Fruit fly (Drosophila melanogaster) whole organism, embryonic: ENCODE data around the gene sun.

Experiments
- Asciz ChIP-seq: fragments of 200-800 bp; sonication (Bioruptor generic); optimal IDR thresholded peaks from 2 replicates; lab custom pipeline; 2017; ENCODE audit warnings: missing biosample characterization, mild to moderate bottlenecking, missing genetic modification characterization, missing genetic modification reagents
- CG11085 ChIP-seq: fragments of 200-800 bp; sonication (Bioruptor generic); IDR thresholded peaks from 2 replicates; pipeline ENCODE4 v1.3.6; 2022; ENCODE audit warnings: missing biosample characterization, missing genetic modification characterization
- CG11504 ChIP-seq: fragments of 200-800 bp; sonication (Bioruptor generic); optimal IDR thresholded peaks from 3 replicates; lab custom pipeline; 2019; ENCODE audit warnings: missing biosample characterization, mild to moderate bottlenecking, missing genetic modification characterization, moderate library complexity
- CG11695 ChIP-seq: fragments of 200-800 bp; sonication (Bioruptor generic); IDR thresholded peaks from 3 replicates; pipeline ENCODE4 v1.3.6; 2022; ENCODE audit warnings: missing biosample characterization, missing genetic modification characterization
- CG12219 ChIP-seq: fragments of 200-800 bp; sonication (Bioruptor generic); optimal IDR thresholded peaks from 3 replicates; lab custom pipeline; 2018; ENCODE audit warnings: missing biosample characterization, mild to moderate bottlenecking, missing genetic modification characterization
- CG13123 ChIP-seq: fragments of 200-800 bp; sonication (Bioruptor generic); optimal IDR thresholded peaks from 2 replicates; lab custom pipeline; 2016; ENCODE audit warnings: missing biosample characterization, missing genetic modification characterization
- CG13287 ChIP-seq: fragments of 200-800 bp; sonication (Bioruptor generic); IDR thresholded peaks from 2 replicates; pipeline ENCODE4 v1.3.6; 2022; ENCODE audit warnings: missing biosample characterization, missing genetic modification characterization; ENCODE audit not compliant: partially characterized antibody
- CG14441 ChIP-seq: fragments of 200-800 bp; sonication (Bioruptor generic); IDR thresholded peaks from 2 replicates; pipeline ENCODE4 v1.3.6; 2022; ENCODE audit warnings: missing biosample characterization, missing genetic modification characterization
- CG16779 ChIP-seq: fragments of 200-800 bp; sonication (Bioruptor generic); IDR thresholded peaks from 2 replicates; pipeline ENCODE4 v1.3.6; 2022; ENCODE audit warnings: missing biosample characterization, missing genetic modification characterization
- CG17359 ChIP-seq: fragments of 200-800 bp; sonication (Bioruptor generic); optimal IDR thresholded peaks from 3 replicates; lab custom pipeline; 2018; ENCODE audit warnings: missing biosample characterization, mild to moderate bottlenecking, missing genetic modification characterization, moderate library complexity
- CG18476 ChIP-seq: fragments of 200-800 bp; sonication (Bioruptor generic); optimal IDR thresholded peaks from 2 replicates; lab custom pipeline; 2016; ENCODE audit warnings: missing biosample characterization, mild to moderate bottlenecking, missing genetic modification characterization
- CG18764 ChIP-seq: fragments of 200-800 bp; sonication (Bioruptor generic); optimal IDR thresholded peaks from 3 replicates; lab custom pipeline; 2016; ENCODE audit warnings: missing biosample characterization, missing genetic modification characterization
- CG2202 ChIP-seq: fragments of 200-800 bp; sonication (Bioruptor generic); optimal IDR thresholded peaks from 2 replicates; lab custom pipeline; 2018; ENCODE audit warnings: missing biosample characterization, mild to moderate bottlenecking, missing genetic modification characterization
- CG30020 ChIP-seq: fragments of 200-800 bp; optimal IDR thresholded peaks from 2 replicates; lab custom pipeline; 2019; ENCODE audit warnings: missing biosample characterization, mild to moderate bottlenecking, missing genetic modification characterization, moderate library complexity
- CG30431 ChIP-seq: fragments of 200-800 bp; sonication (Bioruptor generic); optimal IDR thresholded peaks from 2 replicates; lab custom pipeline; 2017; ENCODE audit warnings: missing biosample characterization, missing genetic modification characterization
- CG3065 ChIP-seq: fragments of 200-800 bp; sonication (Bioruptor generic); optimal IDR thresholded peaks from 2 replicates; lab custom pipeline; 2016; ENCODE audit warnings: missing biosample characterization, missing genetic modification characterization
- CG3726 ChIP-seq: fragments of 200-800 bp; sonication (Bioruptor generic); IDR thresholded peaks from 3 replicates; pipeline ENCODE4, ENCODE4 v1.3.6; 2022; ENCODE audit warnings: missing biosample characterization, missing genetic modification characterization
- CG4730 ChIP-seq: fragments of 200-800 bp; sonication (Bioruptor generic); IDR thresholded peaks from 2 replicates; pipeline ENCODE4 v1.3.6; 2022; ENCODE audit warnings: missing biosample characterization, missing genetic modification characterization
- CG6689 ChIP-seq: fragments of 200-800 bp; sonication (Bioruptor generic); IDR thresholded peaks from 2 replicates; pipeline ENCODE4 v1.3.6; 2022; ENCODE audit warnings: missing biosample characterization, missing genetic modification characterization
- CG8388 ChIP-seq: fragments of 200-800 bp; sonication (Bioruptor generic); optimal IDR thresholded peaks from 2 replicates; lab custom pipeline; 2019; ENCODE audit warnings: missing biosample characterization, mild to moderate bottlenecking, missing genetic modification characterization, moderate library complexity
- Chrac-16 ChIP-seq: fragments of 200-800 bp; sonication (Bioruptor generic); optimal IDR thresholded peaks from 3 replicates; lab custom pipeline; 2016; ENCODE audit warnings: missing biosample characterization, missing genetic modification characterization
- CrebB ChIP-seq: fragments of 200-800 bp; sonication (Bioruptor generic); optimal IDR thresholded peaks from 3 replicates; lab custom pipeline; 2018; ENCODE audit warnings: missing biosample characterization, mild to moderate bottlenecking, missing genetic modification characterization
- Dad ChIP-seq: fragments of 200-800 bp; sonication (Bioruptor generic); optimal IDR thresholded peaks from 3 replicates; lab custom pipeline; 2016; ENCODE audit warnings: missing biosample characterization, missing genetic modification characterization
- Dek ChIP-seq: fragments of 200-800 bp; sonication (Bioruptor generic); optimal IDR thresholded peaks from 3 replicates; lab custom pipeline; 2019; ENCODE audit warnings: missing biosample characterization, mild to moderate bottlenecking, missing genetic modification characterization, moderate library complexity
- E2f1 ChIP-seq: fragments of 200-800 bp; sonication (Bioruptor generic); IDR thresholded peaks from 2 replicates; pipeline ENCODE4 v1.3.6; 2022; ENCODE audit warnings: missing biosample characterization, missing genetic modification characterization
- Fer2 ChIP-seq: fragments of 200-800 bp; sonication (Bioruptor generic); optimal IDR thresholded peaks from 2 replicates; lab custom pipeline; 2018; ENCODE audit warnings: missing biosample characterization, mild to moderate bottlenecking, missing genetic modification characterization, moderate library complexity
- HmgZ ChIP-seq: fragments of 200-800 bp; sonication (Bioruptor generic); optimal IDR thresholded peaks from 2 replicates; lab custom pipeline; 2018; ENCODE audit warnings: missing biosample characterization, mild to moderate bottlenecking, missing genetic modification characterization
- Mrtf ChIP-seq: fragments of 200-800 bp; sonication (Bioruptor generic); IDR thresholded peaks from 3 replicates; pipeline ENCODE4 v1.3.6; 2022; ENCODE audit warnings: missing biosample characterization, missing genetic modification characterization
- Opbp ChIP-seq: fragments of 200-800 bp; sonication (Bioruptor generic); IDR thresholded peaks from 3 replicates; pipeline ENCODE4 v1.3.6; 2022; ENCODE audit warnings: missing biosample characterization, missing genetic modification characterization; ENCODE audit not compliant: partially characterized antibody
- Sox100B ChIP-seq: fragments of 200-800 bp; sonication (Bioruptor generic); optimal IDR thresholded peaks from 3 replicates; lab custom pipeline; 2018; ENCODE audit warnings: missing biosample characterization, mild to moderate bottlenecking, missing genetic modification characterization
- Vsx1 ChIP-seq: fragments of 200-800 bp; sonication (Bioruptor generic); optimal IDR thresholded peaks from 2 replicates; lab custom pipeline; 2017; ENCODE audit warnings: missing biosample characterization, mild to moderate bottlenecking, missing genetic modification characterization, missing genetic modification reagents
- ase ChIP-seq: fragments of 200-800 bp; sonication (Bioruptor generic); IDR thresholded peaks from 3 replicates; pipeline ENCODE4 v1.3.6; 2022; ENCODE audit warnings: missing biosample characterization, missing genetic modification characterization
- bowl ChIP-seq: fragments of 200-800 bp; sonication (Bioruptor generic); IDR thresholded peaks from 2 replicates; pipeline ENCODE4 v1.3.6; 2022; ENCODE audit warnings: missing biosample characterization, missing genetic modification characterization
- cad ChIP-seq: fragments of >200 bp; optimal IDR thresholded peaks from 2 replicates; lab custom pipeline; 2017; ENCODE audit warnings: missing biosample characterization, missing genetic modification characterization
- ci ChIP-seq: fragments of 200-800 bp; sonication (Bioruptor generic); IDR thresholded peaks from 3 replicates; pipeline ENCODE4 v1.3.6; 2022; ENCODE audit warnings: missing biosample characterization, missing genetic modification characterization
- crc ChIP-seq: fragments of 200-800 bp; sonication (Bioruptor generic); optimal IDR thresholded peaks from 2 replicates; lab custom pipeline; 2016; ENCODE audit warnings: missing biosample characterization, missing genetic modification characterization
- crp ChIP-seq, 2 experiments: fragments of 200-800 bp; sonication (Bioruptor generic); optimal IDR thresholded peaks; 2 replicates in 1 of 2; 3 replicates in 1 of 2; lab custom pipeline; 2017; ENCODE audit warnings: missing biosample characterization in 2 of 2, missing genetic modification characterization in 2 of 2, mild to moderate bottlenecking in 1 of 2, moderate library complexity in 1 of 2
- ham ChIP-seq: fragments of 200-800 bp; sonication (Bioruptor generic); IDR thresholded peaks from 2 replicates; pipeline ENCODE4 v1.3.6; 2022; ENCODE audit warnings: missing biosample characterization, missing genetic modification characterization
- ind ChIP-seq: fragments of 200-800 bp; sonication (Bioruptor generic); optimal IDR thresholded peaks from 3 replicates; lab custom pipeline; 2016; ENCODE audit warnings: missing biosample characterization, missing genetic modification characterization
- lab ChIP-seq: fragments of 200-800 bp; sonication (Bioruptor generic); optimal IDR thresholded peaks from 3 replicates; lab custom pipeline; 2017; ENCODE audit warnings: missing biosample characterization, missing genetic modification characterization, mild to moderate bottlenecking, moderate library complexity, missing genetic modification reagents
- nerfin-1 ChIP-seq: fragments of 200-800 bp; sonication (Bioruptor generic); optimal IDR thresholded peaks from 3 replicates; lab custom pipeline; 2019; ENCODE audit warnings: missing biosample characterization, mild to moderate bottlenecking, missing genetic modification characterization, moderate library complexity
- odd ChIP-seq: fragments of 200-800 bp; sonication (Bioruptor generic); optimal IDR thresholded peaks from 2 replicates; lab custom pipeline; 2017; ENCODE audit warnings: missing biosample characterization, mild to moderate bottlenecking, missing genetic modification characterization
- org-1 ChIP-seq: fragments of 200-800 bp; sonication (Bioruptor generic); optimal IDR thresholded peaks from 2 replicates; lab custom pipeline; 2017; ENCODE audit warnings: missing biosample characterization, missing genetic modification characterization
- otp ChIP-seq: fragments of 200-800 bp; sonication (Bioruptor generic); IDR thresholded peaks from 3 replicates; pipeline ENCODE4, ENCODE4 v1.3.6; 2022; ENCODE audit warnings: missing biosample characterization, missing genetic modification characterization
- pho ChIP-seq: fragments of 200-800 bp; sonication (Bioruptor generic); optimal IDR thresholded peaks from 2 replicates; lab custom pipeline; 2016; ENCODE audit warnings: missing biosample characterization, missing genetic modification characterization
- sens ChIP-seq: fragments of 200-800 bp; sonication (Bioruptor generic); peaks from one replicate; lab custom pipeline; 2016; ENCODE audit warnings: missing biosample characterization, missing genetic modification characterization
- sob ChIP-seq: fragments of 200-800 bp; sonication (Bioruptor generic); IDR thresholded peaks from 2 replicates; pipeline ENCODE4 v1.3.6; 2022; ENCODE audit warnings: missing biosample characterization, missing genetic modification characterization
- tio ChIP-seq: fragments of 200-800 bp; sonication (Bioruptor generic); optimal IDR thresholded peaks from 2 replicates; lab custom pipeline; 2017; ENCODE audit warnings: missing biosample characterization, missing genetic modification characterization, inconsistent platforms
- trh ChIP-seq: fragments of 200-800 bp; sonication (Bioruptor generic); optimal IDR thresholded peaks from 2 replicates; lab custom pipeline; 2016; ENCODE audit warnings: missing biosample characterization, missing genetic modification characterization

Gene sun

DNA sequence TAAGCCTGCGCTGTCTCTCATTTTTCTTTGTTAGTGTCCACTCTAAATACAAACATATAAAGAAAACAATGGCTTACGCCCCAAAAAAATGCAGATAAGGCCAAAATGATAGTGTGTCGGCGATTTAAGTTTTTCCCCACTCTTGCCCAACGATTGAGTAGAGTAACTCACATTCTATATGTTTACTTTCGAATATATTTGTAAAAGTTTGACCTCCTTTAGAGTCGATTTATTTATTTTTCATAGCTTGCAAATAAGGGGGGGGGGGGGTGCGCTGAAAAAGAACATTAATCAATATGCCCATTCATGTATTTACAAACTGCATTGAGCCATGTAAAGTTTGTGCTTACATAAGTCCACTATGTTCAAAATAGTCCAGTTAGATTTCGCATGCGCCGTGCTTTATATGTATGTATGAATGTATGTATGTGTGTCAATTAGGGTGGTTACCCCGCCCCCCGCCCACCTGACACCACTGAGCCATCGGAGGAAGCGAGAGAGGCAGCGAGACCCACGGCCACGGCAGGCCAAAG, 44.7 kb upstream of the sun start (continued):
- TF ChIP-seq nerfin-1 (tag; lab: Kevin White, UChicago) (no peak), trh (no peak), org-1 (GFP tag; lab: Kevin White, UChicago) (peak; percentile 25), Vsx1 (GFP tag; lab: Kevin White, UChicago) (peak; percentile 1), Asciz (peak; percentile 50), CG3726 (GFP tag; lab: Robert Waterston, UW) (no peak), sens (peak; percentile 66), CG13123 (no peak), CG11504 (tag; lab: Kevin White, UChicago) (no peak), bowl (no peak), CG3065 (GFP tag; lab: Kevin White, UChicago) (no peak), sob (GFP tag; lab: Robert Waterston, UW) (no peak), Sox100B (GFP tag; lab: Kevin White, UChicago) (peak; percentile 15)

DNA sequence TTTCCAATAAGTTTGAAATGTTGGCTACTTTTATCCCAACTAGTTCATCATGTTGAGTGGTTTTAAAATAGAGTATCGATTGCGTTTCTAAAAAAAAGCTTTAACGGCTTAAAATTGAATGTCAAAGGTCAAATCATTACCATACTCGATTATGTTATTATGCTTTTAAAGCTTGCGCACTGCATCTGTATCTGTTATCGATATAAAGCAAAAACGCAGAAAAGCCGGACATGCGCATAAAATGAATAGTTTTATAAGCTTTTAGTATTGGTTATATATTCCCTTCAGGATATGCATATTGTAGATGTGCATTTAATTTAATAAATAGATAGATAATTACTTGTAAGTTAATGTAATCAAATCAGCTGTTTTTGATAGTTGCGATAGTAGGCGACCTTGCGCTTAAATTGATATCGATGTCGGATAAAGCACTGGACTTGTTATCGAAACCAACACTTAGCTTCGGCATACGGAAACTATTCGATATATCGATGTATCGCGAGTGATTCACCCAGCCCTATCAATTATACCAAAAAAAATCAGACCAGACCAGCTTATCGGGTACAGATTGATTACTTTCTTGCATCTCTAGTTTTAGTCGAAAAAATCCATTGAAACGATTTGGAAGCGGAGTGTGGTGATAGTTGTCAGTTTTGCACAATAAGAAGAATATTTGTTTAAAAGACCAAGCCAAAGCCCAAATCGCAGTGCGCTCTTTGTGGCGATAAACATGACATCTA, 42.7 kb upstream of the sun start, which contains the start of gene shi:
TSS of gene shi (plus strand) at position 511 of the 740 bp plus-strand sequence.
- no peak for TF ChIP-seq tio
- peak in 1 of 2 experiments; percentile 87 for TF ChIP-seq crp (GFP tag; optimal IDR thresholded peaks at IDR 0.05; lab: Kevin White, UChicago)
- no peak for TF ChIP-seq CG17359 (tag; lab: Kevin White, UChicago)
- TF ChIP-seq ham (GFP tag; lab: Robert Waterston, UW), result no peak
- no peak for TF ChIP-seq CG11085
- TF ChIP-seq ind (GFP tag; lab: Kevin White, UChicago), result no peak
- TF ChIP-seq CG11695 (GFP tag; lab: Robert Waterston, UW), result no peak
- no peak; the same call in 2 of the 3 replicates for TF ChIP-seq otp (GFP tag; lab: Robert Waterston, UW)
- no peak for TF ChIP-seq E2f1 (GFP tag; lab: Robert Waterston, UW)
- TF ChIP-seq CG13287 (GFP tag; lab: Robert Waterston, UW), result peak; percentile 96
- no peak for TF ChIP-seq Fer2 (tag; lab: Kevin White, UChicago)
- no peak for TF ChIP-seq CG4730
- no peak for TF ChIP-seq bowl
- peak; percentile 88 for TF ChIP-seq sens
- no peak for TF ChIP-seq Dek (tag; lab: Kevin White, UChicago)
- no peak for TF ChIP-seq cad (GFP tag; lab: Kevin White, UChicago)
- TF ChIP-seq CG8388 (GFP tag; lab: Kevin White, UChicago), result no peak
- TF ChIP-seq CG18764 (GFP tag; lab: Kevin White, UChicago), result no peak
- no peak for TF ChIP-seq Mrtf (GFP tag; lab: Robert Waterston, UW)
- TF ChIP-seq CrebB, result peak; percentile 32
- no peak for TF ChIP-seq CG12219 (GFP tag; lab: Kevin White, UChicago)
- peak; percentile 84 for TF ChIP-seq CG30020 (tag; lab: Kevin White, UChicago)
- no peak for TF ChIP-seq CG6689
- TF ChIP-seq Opbp (GFP tag; lab: Robert Waterston, UW), result peak; percentile 98
- peak; percentile 14 for TF ChIP-seq Dad (GFP tag; lab: Kevin White, UChicago)
- no peak for TF ChIP-seq CG30431 (GFP tag; lab: Kevin White, UChicago)
- no peak for TF ChIP-seq CG2202 (tag; lab: Kevin White, UChicago)
- TF ChIP-seq CG14441 (GFP tag; lab: Robert Waterston, UW), result no peak
- TF ChIP-seq CG18476 (GFP tag; lab: Kevin White, UChicago), result no peak
- no peak for TF ChIP-seq odd (GFP tag; lab: Kevin White, UChicago)
- no peak for TF ChIP-seq ase (GFP tag; lab: Robert Waterston, UW)
- peak; percentile 33 for TF ChIP-seq pho (GFP tag; lab: Kevin White, UChicago)
- TF ChIP-seq ci (GFP tag; lab: Robert Waterston, UW), result peak; percentile 58; the same call in 2 of the 3 replicates
- peak; percentile 15 for TF ChIP-seq lab
- no peak for TF ChIP-seq CG16779 (GFP tag; lab: Robert Waterston, UW)
- TF ChIP-seq Chrac-16, result no peak
- no peak for TF ChIP-seq crc (GFP tag; lab: Kevin White, UChicago)
- TF ChIP-seq HmgZ (tag; lab: Kevin White, UChicago), result peak; percentile 73
- TF ChIP-seq Sox100B (GFP tag; lab: Kevin White, UChicago), result no peak
